Fruit fly (Drosophila melanogaster) whole organism, embryonic: ENCODE results near the gene CG13306.
A peak's percentile ranks its signal among the peaks of the same experiment; 100 is the strongest.

Experiments
- Abd-B ChIP-seq: fragments of 200-800 bp; sonication (Bioruptor generic); optimal IDR thresholded peaks from 2 replicates; lab custom pipeline; 2018; ENCODE audit warnings: missing biosample characterization, mild to moderate bottlenecking, missing genetic modification characterization, moderate library complexity
- Blimp-1 ChIP-seq: fragments of 200-800 bp; sonication (Bioruptor generic); optimal IDR thresholded peaks from 3 replicates; lab custom pipeline; 2018; ENCODE audit warnings: missing biosample characterization, missing genetic modification characterization, mild to moderate bottlenecking, moderate library complexity, missing genetic modification reagents
- CG10267 ChIP-seq: fragments of 200-800 bp; sonication (Bioruptor generic); optimal IDR thresholded peaks from 2 replicates; lab custom pipeline; 2018; ENCODE audit warnings: missing biosample characterization, mild to moderate bottlenecking, missing genetic modification characterization, moderate library complexity
- CG10462 ChIP-seq: fragments of 200-800 bp; sonication (Bioruptor generic); optimal IDR thresholded peaks from 2 replicates; lab custom pipeline; 2016; ENCODE audit warnings: missing biosample characterization, missing genetic modification characterization
- CG11504 ChIP-seq: fragments of 200-800 bp; sonication (Bioruptor generic); optimal IDR thresholded peaks from 3 replicates; lab custom pipeline; 2019; ENCODE audit warnings: missing biosample characterization, mild to moderate bottlenecking, missing genetic modification characterization, moderate library complexity
- CG12391 ChIP-seq: fragments of 200-800 bp; sonication (Bioruptor generic); optimal IDR thresholded peaks from 3 replicates; lab custom pipeline; 2018; ENCODE audit warnings: missing biosample characterization, mild to moderate bottlenecking, missing genetic modification characterization, moderate library complexity
- CG13424 ChIP-seq: fragments of 200-800 bp; sonication (Bioruptor generic); optimal IDR thresholded peaks from 2 replicates; lab custom pipeline; 2019; ENCODE audit warnings: missing biosample characterization, mild to moderate bottlenecking, missing genetic modification characterization, moderate library complexity
- CG14710 ChIP-seq: fragments of 200-800 bp; sonication (Bioruptor generic); optimal IDR thresholded peaks from 3 replicates; lab custom pipeline; 2019; ENCODE audit warnings: missing biosample characterization, mild to moderate bottlenecking, missing genetic modification characterization, moderate library complexity
- CG17568 ChIP-seq: fragments of 200-800 bp; sonication (Bioruptor generic); optimal IDR thresholded peaks from 2 replicates; lab custom pipeline; 2018; ENCODE audit warnings: missing biosample characterization, mild to moderate bottlenecking, missing genetic modification characterization, moderate library complexity
- CG18262 ChIP-seq: fragments of 200-800 bp; optimal IDR thresholded peaks from 3 replicates; lab custom pipeline; 2019; ENCODE audit warnings: missing biosample characterization, mild to moderate bottlenecking, missing genetic modification characterization, moderate library complexity
- CG2712 ChIP-seq: fragments of 200-800 bp; optimal IDR thresholded peaks from 3 replicates; lab custom pipeline; 2019; ENCODE audit warnings: missing biosample characterization, mild to moderate bottlenecking, missing genetic modification characterization, moderate library complexity
- CG31441 ChIP-seq: fragments of 200-800 bp; sonication (Bioruptor generic); IDR thresholded peaks from 2 replicates; pipeline ENCODE4 v1.3.6; 2022; ENCODE audit warnings: missing biosample characterization, missing genetic modification characterization
- CG7556 ChIP-seq: fragments of 200-800 bp; sonication (Bioruptor generic); optimal IDR thresholded peaks from 2 replicates; lab custom pipeline; 2017; ENCODE audit warnings: missing biosample characterization, mild to moderate bottlenecking, missing genetic modification characterization
- CG7839 ChIP-seq: fragments of 200-800 bp; sonication (Bioruptor generic); optimal IDR thresholded peaks from 3 replicates; lab custom pipeline; 2018; ENCODE audit warnings: missing biosample characterization, mild to moderate bottlenecking, missing genetic modification characterization, moderate library complexity
- CG7963 ChIP-seq: fragments of 200-800 bp; sonication (Bioruptor generic); IDR thresholded peaks from 3 replicates; pipeline ENCODE4 v1.3.6; 2022; ENCODE audit warnings: missing biosample characterization, missing genetic modification characterization; ENCODE audit not compliant: partially characterized antibody
- CG8388 ChIP-seq: fragments of 200-800 bp; sonication (Bioruptor generic); optimal IDR thresholded peaks from 2 replicates; lab custom pipeline; 2019; ENCODE audit warnings: missing biosample characterization, mild to moderate bottlenecking, missing genetic modification characterization, moderate library complexity
- CG9727 ChIP-seq: fragments of 200-800 bp; sonication (Bioruptor generic); optimal IDR thresholded peaks from 3 replicates; lab custom pipeline; 2017; ENCODE audit warnings: missing biosample characterization, mild to moderate bottlenecking, missing genetic modification characterization
- CoRest ChIP-seq: fragments of 200-800 bp; sonication (Bioruptor generic); optimal IDR thresholded peaks from 3 replicates; lab custom pipeline; 2018; ENCODE audit warnings: missing biosample characterization, mild to moderate bottlenecking, missing genetic modification characterization, moderate library complexity
- Gsc ChIP-seq: fragments of 200-800 bp; sonication (Bioruptor generic); IDR thresholded peaks from 2 replicates; pipeline ENCODE4 v1.3.6; 2022; ENCODE audit warnings: missing biosample characterization, missing genetic modification characterization
- Hr51 ChIP-seq, 2 experiments: fragments of 200-800 bp; sonication (Bioruptor generic); optimal IDR thresholded peaks; 2 replicates in 1 of 2; 3 replicates in 1 of 2; lab custom pipeline; 2016 to 2018; ENCODE audit warnings: missing biosample characterization in 2 of 2, missing genetic modification characterization in 2 of 2, mild to moderate bottlenecking in 1 of 2, moderate library complexity in 1 of 2
- Med ChIP-seq: fragments of 200-800 bp; sonication (Bioruptor generic); peaks from one replicate; lab custom pipeline; 2016; ENCODE audit warnings: missing biosample characterization, missing genetic modification characterization, mild to moderate bottlenecking, inconsistent platforms, moderate library complexity
- Neu2 ChIP-seq: fragments of 200-800 bp; sonication (Bioruptor generic); optimal IDR thresholded peaks from 3 replicates; lab custom pipeline; 2016; ENCODE audit warnings: missing biosample characterization, missing genetic modification characterization, borderline replicate concordance
- Oli ChIP-seq: fragments of 200-800 bp; sonication (Bioruptor generic); optimal IDR thresholded peaks from 2 replicates; lab custom pipeline; 2018; ENCODE audit warnings: missing biosample characterization, mild to moderate bottlenecking, missing genetic modification characterization, moderate library complexity
- PHDP ChIP-seq: fragments of 200-800 bp; sonication (Bioruptor generic); optimal IDR thresholded peaks from 3 replicates; lab custom pipeline; 2018; ENCODE audit warnings: missing biosample characterization, mild to moderate bottlenecking, missing genetic modification characterization, moderate library complexity
- Rfx ChIP-seq: fragments of 200-800 bp; sonication (Bioruptor generic); IDR thresholded peaks from 2 replicates; pipeline ENCODE4 v1.3.6; 2022; ENCODE audit warnings: missing biosample characterization, missing genetic modification characterization
- Sox102F ChIP-seq: fragments of 200-800 bp; sonication (Bioruptor generic); optimal IDR thresholded peaks from 2 replicates; lab custom pipeline; 2018; ENCODE audit warnings: missing biosample characterization, mild to moderate bottlenecking, missing genetic modification characterization, moderate library complexity
- Ssrp ChIP-seq: fragments of 200-800 bp; sonication (Bioruptor generic); optimal IDR thresholded peaks from 2 replicates; lab custom pipeline; 2018; ENCODE audit warnings: missing biosample characterization, mild to moderate bottlenecking, missing genetic modification characterization, moderate library complexity
- bbx ChIP-seq: fragments of 200-800 bp; sonication (Bioruptor generic); IDR thresholded peaks from 2 replicates; pipeline ENCODE4 v1.3.6; 2022; ENCODE audit warnings: missing biosample characterization, missing genetic modification characterization; ENCODE audit not compliant: partially characterized antibody
- bsh ChIP-seq, 2 experiments: fragments of 200-800 bp; sonication (Bioruptor generic); optimal IDR thresholded peaks; 2 replicates each; lab custom pipeline; 2017 to 2018; ENCODE audit warnings: mild to moderate bottlenecking in 2 of 2, missing biosample characterization in 2 of 2, missing genetic modification characterization in 2 of 2, moderate library complexity in 1 of 2
- dmrt11E ChIP-seq: fragments of 200-800 bp; sonication (Bioruptor generic); optimal IDR thresholded peaks from 3 replicates; lab custom pipeline; 2018; ENCODE audit warnings: missing biosample characterization, mild to moderate bottlenecking, missing genetic modification characterization, moderate library complexity
- dmrt99B ChIP-seq: fragments of 200-800 bp; sonication (Bioruptor generic); optimal IDR thresholded peaks from 2 replicates; lab custom pipeline; 2018; ENCODE audit warnings: missing biosample characterization, mild to moderate bottlenecking, missing genetic modification characterization, moderate library complexity
- eyg ChIP-seq: fragments of 200-800 bp; sonication (Bioruptor generic); optimal IDR thresholded peaks from 3 replicates; lab custom pipeline; 2016; ENCODE audit warnings: missing biosample characterization, missing genetic modification characterization
- gem ChIP-seq: fragments of 200-800 bp; sonication (Bioruptor generic); optimal IDR thresholded peaks from 2 replicates; lab custom pipeline; 2019; ENCODE audit warnings: missing biosample characterization, mild to moderate bottlenecking, missing genetic modification characterization, moderate library complexity
- grau ChIP-seq: fragments of 200-800 bp; optimal IDR thresholded peaks from 3 replicates; lab custom pipeline; 2019; ENCODE audit warnings: missing biosample characterization, mild to moderate bottlenecking, missing genetic modification characterization, moderate library complexity
- ham ChIP-seq: fragments of 200-800 bp; sonication (Bioruptor generic); IDR thresholded peaks from 2 replicates; pipeline ENCODE4 v1.3.6; 2022; ENCODE audit warnings: missing biosample characterization, missing genetic modification characterization
- kni ChIP-seq: fragments of 200-800 bp; sonication (Bioruptor generic); optimal IDR thresholded peaks from 3 replicates; lab custom pipeline; 2017; ENCODE audit warnings: mild to moderate bottlenecking, missing biosample characterization, missing genetic modification reagents, missing genetic modification characterization
- nmo ChIP-seq: fragments of 200-800 bp; sonication (Bioruptor generic); optimal IDR thresholded peaks from 2 replicates; lab custom pipeline; 2018; ENCODE audit warnings: missing biosample characterization, mild to moderate bottlenecking, missing genetic modification characterization, moderate library complexity
- phol ChIP-seq: fragments of 200-800 bp; sonication (Bioruptor generic); optimal IDR thresholded peaks from 3 replicates; lab custom pipeline; 2018; ENCODE audit warnings: missing biosample characterization, mild to moderate bottlenecking, missing genetic modification characterization, moderate library complexity
- schlank ChIP-seq: fragments of 200-800 bp; sonication (Bioruptor generic); optimal IDR thresholded peaks from 2 replicates; lab custom pipeline; 2018; ENCODE audit warnings: missing biosample characterization, mild to moderate bottlenecking, missing genetic modification characterization
- sens ChIP-seq: fragments of 200-800 bp; sonication (Bioruptor generic); peaks from one replicate; lab custom pipeline; 2016; ENCODE audit warnings: missing biosample characterization, missing genetic modification characterization
- slbo ChIP-seq: fragments of 200-800 bp; sonication (Bioruptor generic); IDR thresholded peaks from 2 replicates; pipeline ENCODE4 v1.3.6; 2022; ENCODE audit warnings: missing biosample characterization, missing genetic modification characterization
- tna ChIP-seq: fragments of 200-800 bp; sonication (Bioruptor generic); IDR thresholded peaks from 2 replicates; pipeline ENCODE4 v1.3.6; 2022; ENCODE audit warnings: missing biosample characterization, missing genetic modification characterization; ENCODE audit not compliant: partially characterized antibody
- trem ChIP-seq: fragments of 200-800 bp; optimal IDR thresholded peaks from 3 replicates; lab custom pipeline; 2019; ENCODE audit warnings: missing biosample characterization, mild to moderate bottlenecking, missing genetic modification characterization, moderate library complexity
- trh ChIP-seq: fragments of 200-800 bp; sonication (Bioruptor generic); optimal IDR thresholded peaks from 2 replicates; lab custom pipeline; 2016; ENCODE audit warnings: missing biosample characterization, missing genetic modification characterization
- unpg ChIP-seq: fragments of 200-800 bp; sonication (Bioruptor generic); optimal IDR thresholded peaks from 3 replicates; lab custom pipeline; 2018; ENCODE audit warnings: missing biosample characterization, mild to moderate bottlenecking, missing genetic modification characterization, moderate library complexity

CG13306 gene

dm6 chr3L:8712913-8713312 is 36.6 kb downstream of the CG13306 start (continued):
- TF ChIP-seq Blimp-1 (GFP tag; lab: Kevin White, UChicago) (peak; percentile 70), CG13424 (peak; percentile 4), CG17568 (GFP tag; lab: Kevin White, UChicago) (no peak), CG12391 (tag; lab: Kevin White, UChicago) (peak; percentile 31), dmrt11E (tag; lab: Kevin White, UChicago) (peak; percentile 41), sens (GFP tag; lab: Kevin White, UChicago) (peak; percentile 20), PHDP (tag; lab: Kevin White, UChicago) (peak; percentile 39), CG11504 (tag; lab: Kevin White, UChicago) (peak; percentile 47), CG18262 (peak; percentile 29), CG2712 (tag; lab: Kevin White, UChicago) (peak; percentile 38), Gsc (GFP tag; lab: Robert Waterston, UW) (no peak), eyg (GFP tag; lab: Kevin White, UChicago) (no peak), Sox102F (GFP tag; lab: Kevin White, UChicago) (peak; percentile 38), Hr51 (GFP tag; optimal IDR thresholded peaks at IDR 0.05; lab: Kevin White, UChicago) (peak in 1 of 2 experiments; percentile 43), kni (GFP tag; lab: Kevin White, UChicago) (no peak), ham (GFP tag; lab: Robert Waterston, UW) (no peak), CG7556 (GFP tag; lab: Kevin White, UChicago) (peak; percentile 33), CG10267 (tag; lab: Kevin White, UChicago) (peak; percentile 46), Neu2 (GFP tag; lab: Kevin White, UChicago) (no peak), CG14710 (tag; lab: Kevin White, UChicago) (peak; percentile 2), CoRest (peak; percentile 46), CG10462 (GFP tag; lab: Kevin White, UChicago) (no peak), nmo (peak; percentile 44), Oli (tag; lab: Kevin White, UChicago) (peak; percentile 25), CG7963 (no peak), bsh (GFP tag; optimal IDR thresholded peaks at IDR 0.05; lab: Kevin White, UChicago) (peak in 1 of 2 experiments; percentile 32), CG8388 (GFP tag; lab: Kevin White, UChicago) (peak; percentile 24), CG31441 (peak; percentile 59), phol (tag; lab: Kevin White, UChicago) (peak; percentile 20), slbo (GFP tag; lab: Robert Waterston, UW) (0 out of 2 replicates have a peak, but pooled peaks have one; percentile 27), CG9727 (peak; percentile 57), unpg (GFP tag; lab: Kevin White, UChicago) (peak; percentile 30), grau (tag; lab: Kevin White, UChicago) (peak; percentile 24), Rfx (no peak), trem (no peak), bbx (no peak), trh (GFP tag; lab: Kevin White, UChicago) (no peak), Ssrp (tag; lab: Kevin White, UChicago) (peak; percentile 23), tna (GFP tag; lab: Robert Waterston, UW) (no peak), dmrt99B (peak; percentile 45), gem (tag; lab: Kevin White, UChicago) (peak; percentile 66), CG7839 (tag; lab: Kevin White, UChicago) (peak; percentile 48), schlank (tag; lab: Kevin White, UChicago) (no peak), Med (GFP tag; lab: Kevin White, UChicago) (peak; percentile 53), Abd-B (GFP tag; lab: Kevin White, UChicago) (peak; percentile 31)
